Fruit fly (Drosophila melanogaster): ENCODE data around the gene Pgant8.

DNA sequence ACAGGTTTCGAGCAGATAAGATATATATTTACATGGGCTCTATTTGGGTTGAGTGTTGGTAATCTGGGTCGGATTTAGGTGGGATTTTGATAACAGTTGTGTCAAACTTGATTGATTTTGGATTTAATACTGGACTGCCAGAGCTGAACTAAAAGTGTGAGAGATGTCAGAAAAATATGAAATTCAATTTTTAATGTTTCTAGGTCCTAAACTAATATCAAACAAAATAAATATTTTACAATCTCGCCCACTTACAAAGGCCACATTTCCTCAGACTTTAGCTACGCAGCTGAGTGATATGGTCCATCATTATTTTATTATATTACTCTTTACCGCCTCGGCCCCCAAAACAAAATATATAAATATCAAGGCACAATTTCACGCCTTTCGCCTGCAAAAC is 43.1 kb downstream of the Pgant8 start:
- no peak for TF ChIP-seq pan (optimal IDR thresholded peaks at IDR 0.05)
- no peak for TF ChIP-seq usp (GFP tag; optimal IDR thresholded peaks at IDR 0.05)
- TF ChIP-seq psq (optimal IDR thresholded peaks at IDR 0.05): no peak
